Worm (Caenorhabditis elegans): ENCODE data around the gene C50F4.1.

ce11 chrV:9576991-9577390, 50.4 kb downstream of the C50F4.1 start, which contains the start of gene F25B3.2:
- TF ChIP-seq skn-1 (tag; optimal IDR thresholded peaks at IDR 0.05) = no peak
- no peak for TF ChIP-seq nhr-11 (tag; optimal IDR thresholded peaks at IDR 0.05)
- no peak for TF ChIP-seq nfya-1 (tag; optimal IDR thresholded peaks at IDR 0.05; ENCODE audit: insufficient read depth)
- TF ChIP-seq aly-2 (tag; optimal IDR thresholded peaks at IDR 0.05) = no peak
- TF ChIP-seq fkh-10 (GFP tag; optimal IDR thresholded peaks at IDR 0.05) = no peak
- no peak for TF ChIP-seq zag-1 (tag; optimal IDR thresholded peaks at IDR 0.05)
- no peak for TF ChIP-seq pqm-1 (tag; optimal IDR thresholded peaks at IDR 0.05)
- TF ChIP-seq elt-1 (tag; optimal IDR thresholded peaks at IDR 0.05) = no peak
